Worm (Caenorhabditis elegans): ENCODE results near the gene C16A11.4.

DNA sequence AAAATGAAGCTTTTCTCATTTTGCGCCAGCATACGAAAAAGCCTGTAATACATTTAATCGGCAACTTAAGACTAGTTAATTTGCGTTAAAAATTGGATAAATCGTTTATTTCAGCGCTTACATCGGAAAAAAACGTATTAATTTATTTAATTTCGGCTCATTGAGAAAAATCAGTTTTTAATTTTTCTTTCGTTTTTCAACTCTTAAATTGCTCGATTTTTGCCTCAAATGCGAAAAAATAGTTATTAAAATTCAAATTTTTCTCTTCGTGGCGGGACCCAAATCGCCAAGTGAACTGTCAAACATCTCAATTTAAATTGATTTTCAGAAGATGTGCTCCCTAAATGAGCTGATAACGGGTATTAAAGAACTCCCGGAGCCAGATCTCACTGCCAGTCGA is 3.9 kb upstream of the C16A11.4 start, which contains the start of gene C16A11.5:
- TF ChIP-seq ceh-58 (GFP tag; IDR thresholded peaks at IDR 0.05) (no peak), cebp-1 (GFP tag; IDR thresholded peaks at IDR 0.05) (no peak), cebp-1 (tag; optimal IDR thresholded peaks at IDR 0.05) (no peak), ama-1 (optimal IDR thresholded peaks at IDR 0.05) (no peak), ama-1 (GFP tag; optimal IDR thresholded peaks at IDR 0.05) (no peak), lsl-1 (GFP tag; optimal IDR thresholded peaks at IDR 0.05) (no peak), F49E8.2 (tag; optimal IDR thresholded peaks at IDR 0.05; ENCODE audit: insufficient read depth) (no peak), lin-35 (GFP tag; optimal IDR thresholded peaks at IDR 0.05) (no peak), pha-4 (tag; optimal IDR thresholded peaks at IDR 0.05) (no peak), zfh-2 (GFP tag; conservative IDR thresholded peaks at IDR 0.05) (no peak), aptf-2 (GFP tag; conservative IDR thresholded peaks at IDR 0.05) (no peak)

Data from whole organism, young adult.